Fruit fly (Drosophila melanogaster): Measurements from ENCODE around the gene CG14431.
A peak's percentile ranks its signal among the peaks of the same experiment; 100 is the strongest.

CG14431 gene

dm6 chrX:7013320-7014214 lies 105.5 kb downstream of the CG14431 start, which contains the start of the genes CG3032 and CG4593 (continued):
- TF ChIP-seq CG9705 (GFP tag; optimal IDR thresholded peaks at IDR 0.05), result peak; percentile 7
- peak; percentile 85 for TF ChIP-seq ey (GFP tag; optimal IDR thresholded peaks at IDR 0.05)

- no peak for TF ChIP-seq Abd-B (GFP tag; optimal IDR thresholded peaks at IDR 0.05)
- peak; percentile 22 for TF ChIP-seq h (GFP tag; optimal IDR thresholded peaks at IDR 0.05)
- TF ChIP-seq Hnf4 (GFP tag; optimal IDR thresholded peaks at IDR 0.05), result peak; percentile 57
- TF ChIP-seq dsf (GFP tag; optimal IDR thresholded peaks at IDR 0.05; ENCODE audit: borderline replicate concordance), result no peak
- TF ChIP-seq Vsx2 (GFP tag; optimal IDR thresholded peaks at IDR 0.05; ENCODE audit: partially characterized antibody), result no peak
- TF ChIP-seq Myc (optimal IDR thresholded peaks at IDR 0.05), result peak; percentile 48
- TF ChIP-seq Jra (GFP tag; optimal IDR thresholded peaks at IDR 0.05), result peak; percentile 5
- TF ChIP-seq dmrt93B (GFP tag; optimal IDR thresholded peaks at IDR 0.05), result no peak
- TF ChIP-seq dl (GFP tag; optimal IDR thresholded peaks at IDR 0.05; ENCODE audit: insufficient read depth in 1 of 2, partially characterized antibody in 2 of 2), result no peak
- TF ChIP-seq fru (GFP tag; optimal IDR thresholded peaks at IDR 0.05), result peak; percentile 43
- TF ChIP-seq sage (GFP tag; optimal IDR thresholded peaks at IDR 0.05), result no peak
- peak; percentile 10 for TF ChIP-seq br (GFP tag; optimal IDR thresholded peaks at IDR 0.05)
- TF ChIP-seq Dif (GFP tag; optimal IDR thresholded peaks at IDR 0.05; ENCODE audit: partially characterized antibody), result no peak
- TF ChIP-seq ey (GFP tag; optimal IDR thresholded peaks at IDR 0.05), result peak; percentile 69
- TF ChIP-seq HLH106 (tag; optimal IDR thresholded peaks at IDR 0.05), result peak; percentile 38
- peak; percentile 90 for TF ChIP-seq woc (GFP tag; optimal IDR thresholded peaks at IDR 0.05)
- peak; percentile 0 for TF ChIP-seq Hr83 (GFP tag; optimal IDR thresholded peaks at IDR 0.05; ENCODE audit: poor library complexity, severe bottlenecking)
- no peak for TF ChIP-seq Dfd (GFP tag; optimal IDR thresholded peaks at IDR 0.05)
- peak; percentile 34 for TF ChIP-seq rgr (GFP tag; optimal IDR thresholded peaks at IDR 0.05)
- peak; percentile 8 to 78 for TF ChIP-seq foxo (GFP tag; optimal IDR thresholded peaks at IDR 0.05)
- peak; percentile 5 for TF ChIP-seq Sp1 (GFP tag; optimal IDR thresholded peaks at IDR 0.05)
- peak; percentile 68 for TF ChIP-seq tai (GFP tag; optimal IDR thresholded peaks at IDR 0.05)
- TF ChIP-seq sv (GFP tag; optimal IDR thresholded peaks at IDR 0.05), result peak; percentile 66
- no peak for TF ChIP-seq Rel (GFP tag; optimal IDR thresholded peaks at IDR 0.05)
- peak; percentile 8 for TF ChIP-seq Rel (tag; optimal IDR thresholded peaks at IDR 0.05)
- no peak for TF ChIP-seq GATAd (GFP tag; optimal IDR thresholded peaks at IDR 0.05)
- no peak for TF ChIP-seq brk (GFP tag; optimal IDR thresholded peaks at IDR 0.05)
- TF ChIP-seq pan (optimal IDR thresholded peaks at IDR 0.05), result peak; percentile 53
Measured at dm6 chrX:7014931-7015428, 106.9 kb downstream of the CG14431 start.
